Worm (Caenorhabditis elegans) whole organism, L4/young adult: ENCODE measurements around the gene F47B7.2.

Experiments used
- dao-5 ChIP-seq: sonication (generic microtip); optimal IDR thresholded peaks from 2 replicates; lab custom pipeline; 2016; ENCODE audit warnings: missing genotype, missing genetic modification characterization, moderate library complexity, missing compliant biosample characterization
- him-1 ChIP-seq: sonication (generic microtip); optimal IDR thresholded peaks from 2 replicates; lab custom pipeline; 2016; ENCODE audit warnings: missing genotype, missing genetic modification reagents, missing genetic modification characterization, missing compliant biosample characterization

- TF ChIP-seq him-1: no peak
- TF ChIP-seq dao-5 (tag; lab: Kevin White, UChicago): no peak
Observed at ce11 chrX:3802743-3803142, 30.2 kb downstream of the F47B7.2 start.
